Fruit fly (Drosophila melanogaster) whole organism, wandering third instar larva: ENCODE measurements around the gene raw.

Experiments used
- Abd-B ChIP-seq: fragments of >200 bp; optimal IDR thresholded peaks from 2 replicates; lab custom pipeline; 2017; ENCODE audit warnings: missing biosample characterization, missing genetic modification characterization
- CG32264 ChIP-seq: fragments of 200-800 bp; sonication (Bioruptor generic); optimal IDR thresholded peaks from 2 replicates; lab custom pipeline; 2016; ENCODE audit warnings: missing biosample characterization, missing genetic modification characterization
- CG9705 ChIP-seq: fragments of 200-800 bp; sonication (Bioruptor generic); optimal IDR thresholded peaks from 2 replicates; lab custom pipeline; 2018; ENCODE audit warnings: missing biosample characterization, mild to moderate bottlenecking, missing genetic modification characterization
- CrebA ChIP-seq: fragments of 200-800 bp; sonication (Bioruptor generic); optimal IDR thresholded peaks from 2 replicates; lab custom pipeline; 2016; ENCODE audit warnings: missing biosample characterization, mild to moderate bottlenecking, missing genetic modification characterization, borderline replicate concordance
- Dfd ChIP-seq: fragments of >200 bp; optimal IDR thresholded peaks from 2 replicates; lab custom pipeline; 2017; ENCODE audit warnings: missing biosample characterization, missing genetic modification characterization
- Dif ChIP-seq: fragments of 200-275, 200-300 bp; sonication (Bioruptor generic); optimal IDR thresholded peaks from 2 replicates; lab custom pipeline; 2018; ENCODE audit warnings: missing biosample characterization, missing genetic modification characterization; ENCODE audit not compliant: partially characterized antibody
- GATAd ChIP-seq: sonication (Bioruptor generic); optimal IDR thresholded peaks from 2 replicates; lab custom pipeline; 2016; ENCODE audit warnings: missing biosample characterization, missing genetic modification characterization
- HLH106 ChIP-seq: fragments of 200-800 bp; optimal IDR thresholded peaks from 3 replicates; lab custom pipeline; 2019; ENCODE audit warnings: missing biosample characterization, mild to moderate bottlenecking, missing genetic modification characterization, moderate library complexity
- Hnf4 ChIP-seq: fragments of 200-800 bp; sonication (Bioruptor generic); optimal IDR thresholded peaks from 2 replicates; lab custom pipeline; 2016; ENCODE audit warnings: missing biosample characterization, mild to moderate bottlenecking, missing genetic modification characterization
- Hr78 ChIP-seq: fragments of >200 bp; optimal IDR thresholded peaks from 2 replicates; lab custom pipeline; 2017; ENCODE audit warnings: missing biosample characterization, missing genetic modification characterization
- Hr83 ChIP-seq: fragments of 200-300 bp; sonication (Bioruptor generic); optimal IDR thresholded peaks from 2 replicates; lab custom pipeline; 2016; ENCODE audit warnings: missing biosample characterization, mild to moderate bottlenecking, missing genetic modification characterization, moderate library complexity; ENCODE audit not compliant: poor library complexity, severe bottlenecking
- Jra ChIP-seq: sonication (Bioruptor generic); optimal IDR thresholded peaks from 2 replicates; lab custom pipeline; 2016; ENCODE audit warnings: missing biosample characterization, missing genetic modification characterization
- Mio ChIP-seq: sonication (Bioruptor generic); optimal IDR thresholded peaks from 2 replicates; lab custom pipeline; 2016; ENCODE audit warnings: missing biosample characterization, missing genetic modification characterization
- Myc ChIP-seq: fragments of >200 bp; optimal IDR thresholded peaks from 2 replicates; lab custom pipeline; 2017
- N ChIP-seq: fragments of >200 bp; optimal IDR thresholded peaks from 2 replicates; lab custom pipeline; 2018; ENCODE audit warnings: missing biosample characterization, missing external identifiers, missing genetic modification characterization
- OdsH ChIP-seq: fragments of 200-800 bp; sonication (Bioruptor generic); optimal IDR thresholded peaks from 2 replicates; lab custom pipeline; 2016; ENCODE audit warnings: missing biosample characterization, mild to moderate bottlenecking, missing genetic modification characterization
- Rel ChIP-seq, 2 experiments: fragments of 200-800 bp; sonication (Bioruptor generic) in 1 of 2; optimal IDR thresholded peaks; 2 replicates in 1 of 2; 3 replicates in 1 of 2; lab custom pipeline; 2016 to 2019; ENCODE audit warnings: mild to moderate bottlenecking in 2 of 2, missing biosample characterization in 2 of 2, missing genetic modification characterization in 2 of 2, moderate library complexity in 1 of 2
- Sp1 ChIP-seq: fragments of 200-800 bp; sonication (Bioruptor generic); optimal IDR thresholded peaks from 3 replicates; lab custom pipeline; 2019; ENCODE audit warnings: missing biosample characterization, mild to moderate bottlenecking, missing genetic modification characterization, moderate library complexity
- Vsx2 ChIP-seq: fragments of 200-300, 225-300 bp; sonication (Bioruptor generic); optimal IDR thresholded peaks from 2 replicates; lab custom pipeline; 2018; ENCODE audit warnings: missing biosample characterization, missing genetic modification characterization; ENCODE audit not compliant: partially characterized antibody
- br ChIP-seq: fragments of 200-800 bp; sonication (Bioruptor generic); optimal IDR thresholded peaks from 2 replicates; lab custom pipeline; 2016; ENCODE audit warnings: missing biosample characterization, missing genetic modification characterization
- brk ChIP-seq: fragments of 200-800 bp; sonication (Bioruptor generic); optimal IDR thresholded peaks from 2 replicates; lab custom pipeline; 2016; ENCODE audit warnings: missing biosample characterization, mild to moderate bottlenecking, missing genetic modification characterization
- dl ChIP-seq, 2 experiments: fragments of 175-275, 200-275 bp in 1 of 2; fragments of 200-275 bp in 1 of 2; sonication (Bioruptor generic); optimal IDR thresholded peaks; lab custom pipeline; 2018; ENCODE audit warnings: mild to moderate bottlenecking in 2 of 2, missing biosample characterization in 2 of 2, missing genetic modification characterization in 2 of 2, moderate library complexity in 2 of 2; ENCODE audit not compliant: partially characterized antibody in 2 of 2, insufficient read depth in 1 of 2
- dmrt93B ChIP-seq: fragments of 200-800 bp; sonication (Bioruptor generic); optimal IDR thresholded peaks from 2 replicates; lab custom pipeline; 2018; ENCODE audit warnings: missing biosample characterization, mild to moderate bottlenecking, missing genetic modification characterization
- dsf ChIP-seq: sonication (Bioruptor generic); optimal IDR thresholded peaks from 2 replicates; lab custom pipeline; 2016; ENCODE audit warnings: missing biosample characterization, missing genetic modification characterization, borderline replicate concordance
- ey ChIP-seq: fragments of 200-800 bp; sonication (Bioruptor generic); optimal IDR thresholded peaks from 2 replicates; lab custom pipeline; 2016; ENCODE audit warnings: missing biosample characterization, missing genetic modification characterization
- foxo ChIP-seq, 2 experiments: fragments of 200-800 bp; sonication (Bioruptor generic); optimal IDR thresholded peaks; 2 replicates in 1 of 2; 3 replicates in 1 of 2; lab custom pipeline; 2016 to 2017; ENCODE audit warnings: missing biosample characterization in 2 of 2, missing genetic modification characterization in 2 of 2
- fru ChIP-seq: fragments of 200-800 bp; sonication (Bioruptor generic); optimal IDR thresholded peaks from 3 replicates; lab custom pipeline; 2016; ENCODE audit warnings: missing biosample characterization, mild to moderate bottlenecking, missing genetic modification characterization
- h ChIP-seq: fragments of 200-800 bp; sonication (Bioruptor generic); optimal IDR thresholded peaks from 3 replicates; lab custom pipeline; 2016; ENCODE audit warnings: missing biosample characterization, mild to moderate bottlenecking, missing genetic modification characterization
- jim ChIP-seq: fragments of 175-275, 200-325 bp; sonication (Bioruptor generic); optimal IDR thresholded peaks from 2 replicates; lab custom pipeline; 2016; ENCODE audit warnings: missing biosample characterization, mild to moderate bottlenecking, missing genetic modification characterization
- lola ChIP-seq: fragments of >200 bp; optimal IDR thresholded peaks from 2 replicates; lab custom pipeline; 2017; ENCODE audit warnings: missing biosample characterization, missing genetic modification characterization
- pan ChIP-seq: fragments of >200 bp; optimal IDR thresholded peaks from 2 replicates; lab custom pipeline; 2017
- psq ChIP-seq: fragments of 200-800 bp; sonication (Bioruptor generic); optimal IDR thresholded peaks from 3 replicates; lab custom pipeline; 2017; ENCODE audit warnings: missing biosample characterization, mild to moderate bottlenecking, missing genetic modification characterization, moderate library complexity
- rgr ChIP-seq: fragments of 200-800 bp; sonication (Bioruptor generic); optimal IDR thresholded peaks from 3 replicates; lab custom pipeline; 2016; ENCODE audit warnings: missing biosample characterization, mild to moderate bottlenecking, missing genetic modification characterization
- sage ChIP-seq: fragments of 200-800 bp; sonication (Bioruptor generic); optimal IDR thresholded peaks from 2 replicates; lab custom pipeline; 2016; ENCODE audit warnings: missing biosample characterization, mild to moderate bottlenecking, missing genetic modification characterization
- sv ChIP-seq: fragments of 200-800 bp; sonication (Bioruptor generic); optimal IDR thresholded peaks from 3 replicates; lab custom pipeline; 2016; ENCODE audit warnings: missing biosample characterization, missing genetic modification characterization
- tai ChIP-seq: sonication (Bioruptor generic); optimal IDR thresholded peaks from 2 replicates; lab custom pipeline; 2016; ENCODE audit warnings: missing biosample characterization, missing genetic modification characterization
- usp ChIP-seq: fragments of >200 bp; optimal IDR thresholded peaks from 2 replicates; lab custom pipeline; 2017; ENCODE audit warnings: missing biosample characterization, missing genetic modification characterization
- woc ChIP-seq: sonication (Bioruptor generic); optimal IDR thresholded peaks from 2 replicates; lab custom pipeline; 2016; ENCODE audit warnings: missing biosample characterization, mild to moderate bottlenecking, missing genetic modification characterization

The raw gene

dm6 chr2L:8691292-8691975 is 49.0 kb downstream of the raw start:
- TF ChIP-seq CG32264 = peak; percentile 49
- TF ChIP-seq sv = peak; percentile 78
- peak in 1 of 2 experiments; percentile 82 for TF ChIP-seq dl (GFP tag; optimal IDR thresholded peaks at IDR 0.05; lab: Kevin White, UChicago; ENCODE audit: insufficient read depth in 1 of 2, partially characterized antibody in 2 of 2)
- TF ChIP-seq HLH106 (tag; lab: Kevin White, UChicago) = peak; percentile 90
- no peak for TF ChIP-seq GATAd (GFP tag; lab: Kevin White, UChicago)
- TF ChIP-seq lola = no peak
- peak; percentile 83 for TF ChIP-seq Hnf4 (GFP tag; lab: Kevin White, UChicago)
- TF ChIP-seq Jra (GFP tag; lab: Kevin White, UChicago) = peak; percentile 53
- peak; percentile 44 for TF ChIP-seq Rel (GFP tag; optimal IDR thresholded peaks at IDR 0.05; lab: Kevin White, UChicago)
- TF ChIP-seq Rel (tag; optimal IDR thresholded peaks at IDR 0.05; lab: Kevin White, UChicago) = no peak
- TF ChIP-seq sage (GFP tag; lab: Kevin White, UChicago) = peak; percentile 70
- peak; percentile 91 for TF ChIP-seq OdsH (GFP tag; lab: Kevin White, UChicago)
- TF ChIP-seq jim (GFP tag; lab: Kevin White, UChicago) = no peak
- no peak for TF ChIP-seq Vsx2 (GFP tag; lab: Kevin White, UChicago)
- peak; percentile 84 for TF ChIP-seq rgr
- peak; percentile 75 for TF ChIP-seq ey
- peak; percentile 66 for TF ChIP-seq CG9705 (GFP tag; lab: Kevin White, UChicago)
- no peak for TF ChIP-seq Myc (lab: Kevin White, UChicago)
- TF ChIP-seq CrebA (GFP tag; lab: Kevin White, UChicago) = peak; percentile 47
- peak; percentile 85 for TF ChIP-seq woc (GFP tag; lab: Kevin White, UChicago)
- TF ChIP-seq Sp1 (GFP tag; lab: Kevin White, UChicago) = peak; percentile 94
- peak; percentile 45 for TF ChIP-seq dsf
- no peak for TF ChIP-seq Mio
- no peak for TF ChIP-seq N (GFP tag; lab: Kevin White, UChicago)
- TF ChIP-seq Dif (GFP tag; lab: Kevin White, UChicago) = peak; percentile 79
- no peak for TF ChIP-seq usp (GFP tag; lab: Kevin White, UChicago)
- peak; percentile 89 for TF ChIP-seq fru (GFP tag; lab: Kevin White, UChicago)
- TF ChIP-seq dmrt93B = peak; percentile 81
- TF ChIP-seq br = peak; percentile 78
- TF ChIP-seq pan = no peak
- no peak for TF ChIP-seq tai
- TF ChIP-seq brk = peak; percentile 84
- TF ChIP-seq psq (GFP tag; lab: Kevin White, UChicago) = peak; percentile 84
- peak in 1 of 2 experiments; percentile 91 for TF ChIP-seq foxo (GFP tag; optimal IDR thresholded peaks at IDR 0.05; lab: Kevin White, UChicago)
- TF ChIP-seq h = peak; percentile 87
- TF ChIP-seq Dfd (GFP tag; lab: Kevin White, UChicago) = no peak
- TF ChIP-seq Hr78 (GFP tag; lab: Kevin White, UChicago) = no peak
- no peak for TF ChIP-seq Abd-B (GFP tag; lab: Kevin White, UChicago)
- peak; percentile 76 for TF ChIP-seq Hr83 (GFP tag; lab: Kevin White, UChicago)

dm6 chr2L:8690913-8691291 is 49.6 kb downstream of the raw start:
- TF ChIP-seq Dif (GFP tag; lab: Kevin White, UChicago) (peak; percentile 9), Rel (GFP tag; optimal IDR thresholded peaks at IDR 0.05; lab: Kevin White, UChicago) (no peak), Rel (tag; optimal IDR thresholded peaks at IDR 0.05; lab: Kevin White, UChicago) (peak; percentile 75), Hr83 (GFP tag; lab: Kevin White, UChicago) (peak; percentile 13), fru (GFP tag; lab: Kevin White, UChicago) (no peak)
- TF ChIP-seq, all 38 proteins: peak for 3
